Fruit fly (Drosophila melanogaster) whole organism, embryonic: ENCODE results near the gene CG13126.
A peak's percentile ranks its signal among the peaks of the same experiment; 100 is the strongest.

Experiments used
- Awh ChIP-seq: fragments of 200-800 bp; sonication (Bioruptor generic); IDR thresholded peaks from 2 replicates; pipeline ENCODE4, ENCODE4 v1.3.6; 2022; ENCODE audit warnings: missing biosample characterization, missing genetic modification characterization
- B-H1 ChIP-seq: fragments of 200-800 bp; sonication (Bioruptor generic); IDR thresholded peaks from 3 replicates; pipeline ENCODE4 v1.3.6; 2022; ENCODE audit warnings: missing biosample characterization, missing genetic modification characterization
- Bgb ChIP-seq: fragments of 200-800 bp; sonication (Bioruptor generic); IDR thresholded peaks from 2 replicates; pipeline ENCODE4 v1.3.6; 2022; ENCODE audit warnings: missing biosample characterization, missing genetic modification characterization; ENCODE audit not compliant: partially characterized antibody
- CG10209 ChIP-seq: fragments of 200-800 bp; sonication (Bioruptor generic); optimal IDR thresholded peaks from 3 replicates; lab custom pipeline; 2017; ENCODE audit warnings: missing biosample characterization, mild to moderate bottlenecking, missing genetic modification characterization, missing genetic modification reagents
- CG10274 ChIP-seq: fragments of 200-800 bp; sonication (Bioruptor generic); optimal IDR thresholded peaks from 3 replicates; lab custom pipeline; 2017; ENCODE audit warnings: missing biosample characterization, mild to moderate bottlenecking, missing genetic modification characterization
- CG10979 ChIP-seq: fragments of 200-800 bp; sonication (Bioruptor generic); optimal IDR thresholded peaks from 2 replicates; lab custom pipeline; 2018; ENCODE audit warnings: missing biosample characterization, mild to moderate bottlenecking, missing genetic modification characterization, moderate library complexity
- CG11504 ChIP-seq: fragments of 200-800 bp; sonication (Bioruptor generic); optimal IDR thresholded peaks from 3 replicates; lab custom pipeline; 2019; ENCODE audit warnings: missing biosample characterization, mild to moderate bottlenecking, missing genetic modification characterization, moderate library complexity
- CG13287 ChIP-seq: fragments of 200-800 bp; sonication (Bioruptor generic); IDR thresholded peaks from 2 replicates; pipeline ENCODE4 v1.3.6; 2022; ENCODE audit warnings: missing biosample characterization, missing genetic modification characterization; ENCODE audit not compliant: partially characterized antibody
- CG14860 ChIP-seq: fragments of 200-800 bp; sonication (Bioruptor generic); IDR thresholded peaks from 3 replicates; pipeline ENCODE4 v1.3.6; 2022; ENCODE audit warnings: missing biosample characterization, missing genetic modification characterization; ENCODE audit not compliant: partially characterized antibody
- CG1647 ChIP-seq: fragments of 200-800 bp; sonication (Bioruptor generic); optimal IDR thresholded peaks from 3 replicates; lab custom pipeline; 2016; ENCODE audit warnings: missing biosample characterization, missing genetic modification characterization
- CG17829 ChIP-seq: fragments of 200-800 bp; optimal IDR thresholded peaks from 2 replicates; lab custom pipeline; 2019; ENCODE audit warnings: missing biosample characterization, mild to moderate bottlenecking, missing genetic modification characterization, moderate library complexity
- CG2712 ChIP-seq: fragments of 200-800 bp; optimal IDR thresholded peaks from 3 replicates; lab custom pipeline; 2019; ENCODE audit warnings: missing biosample characterization, mild to moderate bottlenecking, missing genetic modification characterization, moderate library complexity
- CG30403 ChIP-seq: fragments of 200-800 bp; sonication (Bioruptor generic); optimal IDR thresholded peaks from 3 replicates; lab custom pipeline; 2016; ENCODE audit warnings: missing biosample characterization, missing genetic modification characterization
- CG6654 ChIP-seq: fragments of 200-800 bp; sonication (Bioruptor generic); optimal IDR thresholded peaks from 2 replicates; lab custom pipeline; 2017; ENCODE audit warnings: missing biosample characterization, mild to moderate bottlenecking, missing genetic modification characterization
- CG6791 ChIP-seq: fragments of 200-800 bp; sonication (Bioruptor generic); IDR thresholded peaks from 3 replicates; pipeline ENCODE4 v1.3.6; 2022; ENCODE audit warnings: missing biosample characterization, missing genetic modification characterization; ENCODE audit not compliant: partially characterized antibody
- CG7556 ChIP-seq: fragments of 200-800 bp; sonication (Bioruptor generic); optimal IDR thresholded peaks from 2 replicates; lab custom pipeline; 2017; ENCODE audit warnings: missing biosample characterization, mild to moderate bottlenecking, missing genetic modification characterization
- CG7963 ChIP-seq: fragments of 200-800 bp; sonication (Bioruptor generic); IDR thresholded peaks from 3 replicates; pipeline ENCODE4 v1.3.6; 2022; ENCODE audit warnings: missing biosample characterization, missing genetic modification characterization; ENCODE audit not compliant: partially characterized antibody
- CG8478 ChIP-seq: fragments of >200 bp; optimal IDR thresholded peaks from 2 replicates; lab custom pipeline; 2018
- CG8765 ChIP-seq: fragments of 200-800 bp; sonication (Bioruptor generic); IDR thresholded peaks from 2 replicates; pipeline ENCODE4 v1.3.6; 2022; ENCODE audit warnings: missing biosample characterization, missing genetic modification characterization
- D19A ChIP-seq: fragments of 200-800 bp; optimal IDR thresholded peaks from 3 replicates; lab custom pipeline; 2019; ENCODE audit warnings: missing biosample characterization, mild to moderate bottlenecking, missing genetic modification characterization, moderate library complexity
- Dll ChIP-seq: fragments of 200-800 bp; sonication (Bioruptor generic); IDR thresholded peaks from 4 replicates; pipeline ENCODE4 v1.3.6; 2022; ENCODE audit warnings: missing biosample characterization, missing genetic modification characterization; ENCODE audit not compliant: partially characterized antibody
- Dp ChIP-seq: fragments of 200-800 bp; sonication (Bioruptor generic); optimal IDR thresholded peaks from 2 replicates; lab custom pipeline; 2018; ENCODE audit warnings: missing biosample characterization, mild to moderate bottlenecking, missing genetic modification characterization, moderate library complexity
- E2f2 ChIP-seq: fragments of 200-800 bp; sonication (Bioruptor generic); IDR thresholded peaks from 2 replicates; pipeline ENCODE4 v1.3.6; 2022; ENCODE audit warnings: missing biosample characterization, missing genetic modification characterization
- Fer3 ChIP-seq: fragments of 200-800 bp; sonication (Bioruptor generic); optimal IDR thresholded peaks from 2 replicates; lab custom pipeline; 2018; ENCODE audit warnings: missing biosample characterization, mild to moderate bottlenecking, missing genetic modification characterization, moderate library complexity
- Hand ChIP-seq: fragments of 200-800 bp; sonication (Bioruptor generic); optimal IDR thresholded peaks from 2 replicates; lab custom pipeline; 2017; ENCODE audit warnings: mild to moderate bottlenecking, missing biosample characterization, missing genetic modification reagents, missing genetic modification characterization
- NC2α ChIP-seq: fragments of 200-800 bp; sonication (Bioruptor generic); optimal IDR thresholded peaks from 2 replicates; lab custom pipeline; 2016; ENCODE audit warnings: missing biosample characterization, missing genetic modification characterization
- ash1 ChIP-seq: fragments of 200-800 bp; sonication (Bioruptor generic); optimal IDR thresholded peaks from 2 replicates; lab custom pipeline; 2018; ENCODE audit warnings: missing biosample characterization, mild to moderate bottlenecking, missing genetic modification characterization
- bab2 ChIP-seq: fragments of 200-800 bp; sonication (Bioruptor generic); optimal IDR thresholded peaks from 2 replicates; lab custom pipeline; 2016; ENCODE audit warnings: missing biosample characterization, missing genetic modification characterization
- dmrt11E ChIP-seq: fragments of 200-800 bp; sonication (Bioruptor generic); optimal IDR thresholded peaks from 3 replicates; lab custom pipeline; 2018; ENCODE audit warnings: missing biosample characterization, mild to moderate bottlenecking, missing genetic modification characterization, moderate library complexity
- gcm2 ChIP-seq: fragments of 200-800 bp; sonication (Bioruptor generic); optimal IDR thresholded peaks from 2 replicates; lab custom pipeline; 2016; ENCODE audit warnings: missing biosample characterization, missing genetic modification characterization
- ham ChIP-seq: fragments of 200-800 bp; sonication (Bioruptor generic); IDR thresholded peaks from 2 replicates; pipeline ENCODE4 v1.3.6; 2022; ENCODE audit warnings: missing biosample characterization, missing genetic modification characterization
- inv ChIP-seq: fragments of 200-800 bp; sonication (Bioruptor generic); IDR thresholded peaks from 2 replicates; pipeline ENCODE4 v1.3.6; 2022; ENCODE audit warnings: missing biosample characterization, missing genetic modification characterization; ENCODE audit not compliant: partially characterized antibody
- lov ChIP-seq, 2 experiments: fragments of 200-800 bp in 1 of 2; fragments of >200 bp in 1 of 2; sonication (Bioruptor generic) in 1 of 2; IDR thresholded peaks in 1 of 2; optimal IDR thresholded peaks in 1 of 2; 2 replicates in 1 of 2; 3 replicates in 1 of 2; pipeline versions ENCODE4 v1.3.6 to Lab custom; 2017 to 2022; ENCODE audit warnings: missing biosample characterization in 1 of 2, missing genetic modification characterization in 1 of 2
- mld ChIP-seq: fragments of 200-800 bp; sonication (Bioruptor generic); IDR thresholded peaks from 3 replicates; pipeline ENCODE4 v1.3.6; 2022; ENCODE audit warnings: missing biosample characterization, missing genetic modification characterization; ENCODE audit not compliant: partially characterized antibody
- nom ChIP-seq: fragments of 200-800 bp; sonication (Bioruptor generic); optimal IDR thresholded peaks from 2 replicates; lab custom pipeline; 2017; ENCODE audit warnings: missing biosample characterization, missing genetic modification characterization, mild to moderate bottlenecking, moderate library complexity, missing genetic modification reagents
- pros ChIP-seq: fragments of 200-800 bp; sonication (Bioruptor generic); optimal IDR thresholded peaks from 3 replicates; lab custom pipeline; 2019; ENCODE audit warnings: missing biosample characterization, mild to moderate bottlenecking, missing genetic modification characterization, moderate library complexity
- pum ChIP-seq: fragments of 200-800 bp; sonication (Bioruptor generic); optimal IDR thresholded peaks from 2 replicates; lab custom pipeline; 2016; ENCODE audit warnings: missing biosample characterization, missing genetic modification characterization
- scrt ChIP-seq: fragments of 200-800 bp; sonication (Bioruptor generic); optimal IDR thresholded peaks from 2 replicates; lab custom pipeline; 2018; ENCODE audit warnings: missing biosample characterization, mild to moderate bottlenecking, missing genetic modification characterization, moderate library complexity
- sens ChIP-seq: fragments of 200-800 bp; sonication (Bioruptor generic); peaks from one replicate; lab custom pipeline; 2016; ENCODE audit warnings: missing biosample characterization, missing genetic modification characterization
- sqz ChIP-seq: fragments of 200-800 bp; sonication (Bioruptor generic); optimal IDR thresholded peaks from 3 replicates; lab custom pipeline; 2018; ENCODE audit warnings: missing biosample characterization, mild to moderate bottlenecking, missing genetic modification characterization
- unc-4 ChIP-seq: fragments of 200-800 bp; sonication (Bioruptor generic); IDR thresholded peaks from 2 replicates; pipeline ENCODE4 v1.3.6; 2022; ENCODE audit warnings: missing biosample characterization, missing genetic modification characterization; ENCODE audit not compliant: partially characterized antibody
- zen2 ChIP-seq: fragments of 200-800 bp; sonication (Bioruptor generic); IDR thresholded peaks from 3 replicates; pipeline ENCODE4 v1.3.6; 2022; ENCODE audit warnings: missing biosample characterization, missing genetic modification characterization; ENCODE audit not compliant: partially characterized antibody
- zfh1 ChIP-seq: fragments of 200-800 bp; sonication (Bioruptor generic); IDR thresholded peaks from 3 replicates; pipeline ENCODE4 v1.3.6; 2022; ENCODE audit warnings: missing biosample characterization, missing genetic modification characterization

Gene CG13126

DNA sequence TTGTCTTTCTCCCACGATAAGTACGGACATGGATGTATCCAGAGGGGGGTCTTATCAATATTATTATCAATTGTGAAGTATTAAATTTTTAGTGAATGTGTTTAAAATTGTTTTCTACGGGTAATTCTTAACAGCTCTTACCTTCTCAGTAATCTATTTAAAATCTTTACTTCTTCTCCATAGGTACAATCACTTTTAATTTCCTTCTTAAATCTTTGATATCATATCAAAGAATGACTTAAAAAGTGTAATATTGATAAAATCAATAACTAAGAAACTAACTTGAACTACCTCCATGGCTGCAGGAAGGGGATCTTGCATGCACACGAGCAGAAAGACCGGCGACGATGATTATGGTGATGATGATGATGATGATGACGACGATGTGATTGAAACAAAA is 28.5 kb upstream of the CG13126 start:
- TF ChIP-seq nom (peak; percentile 48), CG17829 (no peak), gcm2 (no peak), pum (GFP tag; lab: Kevin White, UChicago) (no peak), CG2712 (tag; lab: Kevin White, UChicago) (peak; percentile 5), CG8478 (lab: Kevin White, UChicago) (no peak), CG11504 (tag; lab: Kevin White, UChicago) (no peak), CG6654 (no peak), CG10979 (peak; percentile 2), Fer3 (tag; lab: Kevin White, UChicago) (no peak), bab2 (GFP tag; lab: Kevin White, UChicago) (no peak), inv (GFP tag; lab: Robert Waterston, UW) (no peak), sens (GFP tag; lab: Kevin White, UChicago) (peak; percentile 51)

DNA sequence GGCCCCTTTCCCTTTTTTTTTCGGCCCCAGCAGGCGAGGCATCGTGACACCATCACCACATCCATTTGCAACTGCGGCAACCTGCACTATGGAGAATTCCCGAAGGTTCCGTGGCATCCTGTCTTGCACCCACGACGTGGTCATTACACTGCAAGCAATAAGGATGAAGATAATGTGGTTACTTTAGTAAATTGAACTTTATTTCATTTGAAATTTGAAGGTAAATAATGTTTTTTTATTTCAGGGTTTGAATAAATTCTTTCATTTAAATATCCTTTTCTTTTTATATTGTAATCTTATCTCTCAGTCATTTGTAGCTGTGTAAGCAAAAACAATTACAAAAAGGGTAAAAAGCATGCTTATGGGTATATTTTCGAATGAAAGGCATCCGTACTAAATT is 27.8 kb upstream of the CG13126 start:
- TF ChIP-seq Awh (GFP tag; lab: Robert Waterston, UW) (no peak), Hand (GFP tag; lab: Kevin White, UChicago) (no peak), CG8765 (GFP tag; lab: Robert Waterston, UW) (0 out of 2 replicates have a peak, but pooled peaks have one; percentile 45), CG10979 (peak; percentile 31), sens (GFP tag; lab: Kevin White, UChicago) (peak; percentile 45), mld (no peak), D19A (tag; lab: Kevin White, UChicago) (no peak), CG2712 (tag; lab: Kevin White, UChicago) (peak; percentile 8), ham (GFP tag; lab: Robert Waterston, UW) (no peak), B-H1 (GFP tag; lab: Robert Waterston, UW) (no peak), dmrt11E (peak; percentile 7)

DNA sequence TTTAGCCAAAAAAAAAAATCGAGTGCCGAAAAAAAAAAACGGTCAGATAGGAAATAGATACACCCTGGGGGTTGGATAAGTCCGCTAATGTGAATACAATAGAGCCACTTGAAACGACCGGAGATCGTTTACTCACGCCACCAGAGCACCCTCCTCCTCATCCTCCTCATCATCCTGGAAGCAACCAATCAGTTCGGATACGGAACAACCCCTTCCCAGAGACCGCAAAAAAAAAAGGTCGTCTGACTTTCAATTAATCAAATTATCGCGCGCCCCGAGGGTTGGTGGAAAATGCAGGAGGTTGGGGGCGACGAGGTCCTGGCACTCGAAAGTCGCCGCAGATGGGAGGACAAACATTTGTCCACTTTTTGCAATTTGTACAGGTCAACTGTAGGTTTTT is 18.6 kb upstream of the CG13126 start:
- TF ChIP-seq zfh1 (GFP tag; lab: Robert Waterston, UW): 0 out of 3 replicates have a peak, but pooled peaks have one; percentile 8
- TF ChIP-seq lov (optimal IDR thresholded peaks at IDR 0.05; lab: Kevin White, UChicago): no peak
- TF ChIP-seq lov (GFP tag; IDR thresholded peaks at IDR 0.05; lab: Robert Waterston, UW): 0 out of 3 replicates have a peak, but pooled peaks have one; percentile 22
- no peak for TF ChIP-seq gcm2
- no peak for TF ChIP-seq scrt
- TF ChIP-seq mld: 0 out of 3 replicates have a peak, but pooled peaks have one; percentile 17
- TF ChIP-seq inv (GFP tag; lab: Robert Waterston, UW): no peak
- TF ChIP-seq sqz (GFP tag; lab: Kevin White, UChicago): peak; percentile 81
- no peak for TF ChIP-seq CG1647 (GFP tag; lab: Kevin White, UChicago)
- TF ChIP-seq D19A (tag; lab: Kevin White, UChicago): no peak
- TF ChIP-seq pros: peak; percentile 64
- TF ChIP-seq, all 482 proteins: peak for 5

DNA sequence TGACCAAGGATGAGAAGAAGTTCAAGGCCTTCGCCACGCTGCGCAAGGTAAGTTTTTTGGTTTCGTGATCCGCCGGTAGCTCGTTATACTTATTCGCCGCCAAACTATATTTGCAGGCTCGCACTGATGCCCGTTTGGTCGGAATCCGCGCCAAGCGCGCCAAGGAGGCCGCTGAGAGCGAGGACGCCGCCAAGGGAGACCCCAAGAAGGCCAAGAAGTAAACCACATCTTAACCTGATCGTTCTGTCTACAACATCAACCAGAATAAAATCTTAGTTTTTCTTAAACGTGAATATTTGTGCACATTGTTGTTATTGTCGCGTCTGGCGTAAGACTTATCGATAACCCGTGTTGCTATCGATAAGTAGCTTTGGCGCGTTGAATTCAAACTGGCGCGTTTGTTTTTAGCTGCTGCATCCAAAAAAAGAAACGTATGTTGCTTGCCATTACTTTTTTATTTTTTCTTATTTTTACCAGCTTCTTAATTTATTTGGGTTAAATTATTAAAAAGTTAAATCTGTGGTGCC is 14.3 kb upstream of the CG13126 start:
- no peak for TF ChIP-seq ash1
- no peak for TF ChIP-seq CG7556
- peak; percentile 89 for TF ChIP-seq E2f2 (GFP tag; lab: Robert Waterston, UW)
- TF ChIP-seq Dp (GFP tag; lab: Kevin White, UChicago): peak; percentile 73
- no peak for TF ChIP-seq CG10209 (GFP tag; lab: Kevin White, UChicago)
- TF ChIP-seq CG6791 (GFP tag; lab: Robert Waterston, UW): peak; percentile 44; the same call in 1 of the 3 replicates
- peak; percentile 76 for TF ChIP-seq CG13287
- peak; percentile 57 for TF ChIP-seq unc-4 (GFP tag; lab: Robert Waterston, UW)
- peak; percentile 44; the same call in 2 of the 3 replicates for TF ChIP-seq zen2 (GFP tag; lab: Robert Waterston, UW)
- TF ChIP-seq CG10274: no peak
- TF ChIP-seq CG14860 (GFP tag; lab: Robert Waterston, UW): 0 out of 3 replicates have a peak, but pooled peaks have one; percentile 43
- TF ChIP-seq Dll (GFP tag; lab: Robert Waterston, UW): peak; percentile 72
- TF ChIP-seq CG7963 (GFP tag; lab: Robert Waterston, UW): peak; percentile 46; the same call in 1 of the 3 replicates
- TF ChIP-seq Bgb (GFP tag; lab: Robert Waterston, UW): peak; percentile 53; the same call in 1 of the 2 replicates
- TF ChIP-seq CG2712 (tag; lab: Kevin White, UChicago): peak; percentile 20
- TF ChIP-seq NC2α (GFP tag; lab: Kevin White, UChicago): no peak
- no peak for TF ChIP-seq ham (GFP tag; lab: Robert Waterston, UW)
- no peak for TF ChIP-seq CG30403 (GFP tag; lab: Kevin White, UChicago)
